Fruit fly (Drosophila melanogaster) whole organism, embryonic: ENCODE results near the gene CG3448.

Experiments
- ATbp ChIP-seq: fragments of 200-800 bp; sonication (Bioruptor generic); optimal IDR thresholded peaks from 2 replicates; lab custom pipeline; 2017; ENCODE audit warnings: missing biosample characterization, mild to moderate bottlenecking, missing genetic modification characterization, missing genetic modification reagents
- Blimp-1 ChIP-seq: fragments of 200-800 bp; sonication (Bioruptor generic); optimal IDR thresholded peaks from 3 replicates; lab custom pipeline; 2018; ENCODE audit warnings: missing biosample characterization, missing genetic modification characterization, mild to moderate bottlenecking, moderate library complexity, missing genetic modification reagents
- BtbVII ChIP-seq: fragments of 200-800 bp; sonication (Bioruptor generic); optimal IDR thresholded peaks from 3 replicates; lab custom pipeline; 2017; ENCODE audit warnings: missing biosample characterization, mild to moderate bottlenecking, missing genetic modification characterization
- C15 ChIP-seq: fragments of 200-800 bp; sonication (Bioruptor generic); IDR thresholded peaks from 3 replicates; pipeline ENCODE4 v1.3.6; 2022; ENCODE audit warnings: missing biosample characterization, missing genetic modification characterization
- CG1024 ChIP-seq: fragments of 200-800 bp; sonication (Bioruptor generic); IDR thresholded peaks from 2 replicates; pipeline ENCODE4 v1.3.6; 2022; ENCODE audit warnings: missing biosample characterization, missing genetic modification characterization
- CG10565 ChIP-seq: fragments of 200-800 bp; sonication (Bioruptor generic); optimal IDR thresholded peaks from 3 replicates; lab custom pipeline; 2016; ENCODE audit warnings: missing biosample characterization, mild to moderate bottlenecking, missing genetic modification characterization
- CG12104 ChIP-seq: fragments of 200-800 bp; sonication (Bioruptor generic); optimal IDR thresholded peaks from 3 replicates; lab custom pipeline; 2016; ENCODE audit warnings: missing biosample characterization, missing genetic modification characterization
- CG12219 ChIP-seq: fragments of 200-800 bp; sonication (Bioruptor generic); optimal IDR thresholded peaks from 3 replicates; lab custom pipeline; 2018; ENCODE audit warnings: missing biosample characterization, mild to moderate bottlenecking, missing genetic modification characterization
- CG14860 ChIP-seq: fragments of 200-800 bp; sonication (Bioruptor generic); IDR thresholded peaks from 3 replicates; pipeline ENCODE4 v1.3.6; 2022; ENCODE audit warnings: missing biosample characterization, missing genetic modification characterization; ENCODE audit not compliant: partially characterized antibody
- CG15479 ChIP-seq: fragments of 200-800 bp; sonication (Bioruptor generic); optimal IDR thresholded peaks from 3 replicates; lab custom pipeline; 2019; ENCODE audit warnings: missing biosample characterization, mild to moderate bottlenecking, missing genetic modification characterization, moderate library complexity
- CG1603 ChIP-seq: fragments of 200-800 bp; sonication (Bioruptor generic); optimal IDR thresholded peaks from 2 replicates; lab custom pipeline; 2019; ENCODE audit warnings: missing biosample characterization, mild to moderate bottlenecking, missing genetic modification characterization, moderate library complexity
- CG17186 ChIP-seq: fragments of 200-800 bp; sonication (Bioruptor generic); optimal IDR thresholded peaks from 3 replicates; lab custom pipeline; 2017; ENCODE audit warnings: missing biosample characterization, missing genetic modification reagents, missing genetic modification characterization
- CG17568 ChIP-seq: fragments of 200-800 bp; sonication (Bioruptor generic); optimal IDR thresholded peaks from 2 replicates; lab custom pipeline; 2018; ENCODE audit warnings: missing biosample characterization, mild to moderate bottlenecking, missing genetic modification characterization, moderate library complexity
- CG18476 ChIP-seq: fragments of 200-800 bp; sonication (Bioruptor generic); optimal IDR thresholded peaks from 2 replicates; lab custom pipeline; 2016; ENCODE audit warnings: missing biosample characterization, mild to moderate bottlenecking, missing genetic modification characterization
- CG18764 ChIP-seq: fragments of 200-800 bp; sonication (Bioruptor generic); optimal IDR thresholded peaks from 3 replicates; lab custom pipeline; 2016; ENCODE audit warnings: missing biosample characterization, missing genetic modification characterization
- CG30020 ChIP-seq: fragments of 200-800 bp; optimal IDR thresholded peaks from 2 replicates; lab custom pipeline; 2019; ENCODE audit warnings: missing biosample characterization, mild to moderate bottlenecking, missing genetic modification characterization, moderate library complexity
- CG3163 ChIP-seq: fragments of 200-800 bp; sonication (Bioruptor generic); optimal IDR thresholded peaks from 3 replicates; lab custom pipeline; 2016; ENCODE audit warnings: missing biosample characterization, missing genetic modification characterization
- CG3281 ChIP-seq: fragments of 200-800 bp; sonication (Bioruptor generic); optimal IDR thresholded peaks from 3 replicates; lab custom pipeline; 2017; ENCODE audit warnings: missing biosample characterization, mild to moderate bottlenecking, missing genetic modification characterization
- CG5245 ChIP-seq: fragments of 200-800 bp; sonication (Bioruptor generic); optimal IDR thresholded peaks from 3 replicates; lab custom pipeline; 2016; ENCODE audit warnings: missing biosample characterization, missing genetic modification characterization
- CG7271 ChIP-seq: fragments of 200-800 bp; sonication (Bioruptor generic); optimal IDR thresholded peaks from 2 replicates; lab custom pipeline; 2018; ENCODE audit warnings: missing biosample characterization, mild to moderate bottlenecking, missing genetic modification characterization, moderate library complexity
- Dp ChIP-seq: fragments of 200-800 bp; sonication (Bioruptor generic); optimal IDR thresholded peaks from 2 replicates; lab custom pipeline; 2018; ENCODE audit warnings: missing biosample characterization, mild to moderate bottlenecking, missing genetic modification characterization, moderate library complexity
- ERR ChIP-seq: fragments of 200-800 bp; sonication (Bioruptor generic); optimal IDR thresholded peaks from 2 replicates; lab custom pipeline; 2016; ENCODE audit warnings: missing biosample characterization, missing genetic modification characterization
- Gsc ChIP-seq: fragments of 200-800 bp; sonication (Bioruptor generic); IDR thresholded peaks from 2 replicates; pipeline ENCODE4 v1.3.6; 2022; ENCODE audit warnings: missing biosample characterization, missing genetic modification characterization
- H15 ChIP-seq: fragments of 200-800 bp; sonication (Bioruptor generic); IDR thresholded peaks from 3 replicates; pipeline ENCODE4 v1.3.6; 2022; ENCODE audit warnings: missing biosample characterization, missing genetic modification characterization
- HLH3B ChIP-seq: fragments of 200-800 bp; sonication (Bioruptor generic); IDR thresholded peaks from 2 replicates; pipeline ENCODE4 v1.3.6; 2022; ENCODE audit warnings: missing biosample characterization, missing genetic modification characterization
- Hmx ChIP-seq: fragments of 200-800 bp; sonication (Bioruptor generic); optimal IDR thresholded peaks from 2 replicates; lab custom pipeline; 2016; ENCODE audit warnings: missing biosample characterization, missing genetic modification characterization
- Kr ChIP-seq: fragments of 200-800 bp; sonication (Bioruptor generic); optimal IDR thresholded peaks from 2 replicates; lab custom pipeline; 2017; ENCODE audit warnings: missing biosample characterization, mild to moderate bottlenecking, missing genetic modification characterization
- Lpt ChIP-seq: fragments of >200 bp; optimal IDR thresholded peaks from 2 replicates; lab custom pipeline; 2018; ENCODE audit warnings: missing biosample characterization, missing genetic modification characterization
- MTF-1 ChIP-seq: fragments of 200-800 bp; sonication (Bioruptor generic); optimal IDR thresholded peaks from 2 replicates; lab custom pipeline; 2018; ENCODE audit warnings: missing biosample characterization, mild to moderate bottlenecking, missing genetic modification characterization, borderline replicate concordance
- Mrtf ChIP-seq: fragments of 200-800 bp; sonication (Bioruptor generic); IDR thresholded peaks from 3 replicates; pipeline ENCODE4 v1.3.6; 2022; ENCODE audit warnings: missing biosample characterization, missing genetic modification characterization
- NC2β ChIP-seq: fragments of 200-800 bp; sonication (Bioruptor generic); optimal IDR thresholded peaks from 2 replicates; lab custom pipeline; 2016; ENCODE audit warnings: missing biosample characterization, missing genetic modification characterization
- Ravus ChIP-seq: fragments of 200-800 bp; sonication (Bioruptor generic); IDR thresholded peaks from 2 replicates; pipeline ENCODE4 v1.3.6; 2022; ENCODE audit warnings: missing biosample characterization, missing genetic modification characterization
- Usf ChIP-seq: fragments of 200-800 bp; sonication (Bioruptor generic); optimal IDR thresholded peaks from 2 replicates; lab custom pipeline; 2017; ENCODE audit warnings: missing genotype, missing biosample characterization, missing genetic modification characterization
- ase ChIP-seq: fragments of 200-800 bp; sonication (Bioruptor generic); IDR thresholded peaks from 3 replicates; pipeline ENCODE4 v1.3.6; 2022; ENCODE audit warnings: missing biosample characterization, missing genetic modification characterization
- bab2 ChIP-seq: fragments of 200-800 bp; sonication (Bioruptor generic); optimal IDR thresholded peaks from 2 replicates; lab custom pipeline; 2016; ENCODE audit warnings: missing biosample characterization, missing genetic modification characterization
- chif ChIP-seq, 2 experiments: fragments of 200-800 bp; sonication (Bioruptor generic); optimal IDR thresholded peaks; 3 replicates each; lab custom pipeline; 2016; ENCODE audit warnings: missing biosample characterization in 2 of 2, missing genetic modification characterization in 2 of 2
- fd3F ChIP-seq: fragments of 200-800 bp; sonication (Bioruptor generic); optimal IDR thresholded peaks from 2 replicates; lab custom pipeline; 2018; ENCODE audit warnings: missing biosample characterization, mild to moderate bottlenecking, missing genetic modification characterization, moderate library complexity
- fd64A ChIP-seq: fragments of 200-800 bp; sonication (Bioruptor generic); optimal IDR thresholded peaks from 3 replicates; lab custom pipeline; 2018; ENCODE audit warnings: missing biosample characterization, mild to moderate bottlenecking, missing genetic modification characterization
- gcm2 ChIP-seq: fragments of 200-800 bp; sonication (Bioruptor generic); optimal IDR thresholded peaks from 2 replicates; lab custom pipeline; 2016; ENCODE audit warnings: missing biosample characterization, missing genetic modification characterization
- gfzf ChIP-seq: fragments of 200-800 bp; sonication (Bioruptor generic); optimal IDR thresholded peaks from 2 replicates; lab custom pipeline; 2016; ENCODE audit warnings: missing biosample characterization, mild to moderate bottlenecking, missing genetic modification characterization, moderate library complexity
- hbn ChIP-seq: fragments of 200-800 bp; sonication (Bioruptor generic); IDR thresholded peaks from 2 replicates; pipeline ENCODE4 v1.3.6; 2022; ENCODE audit warnings: missing biosample characterization, missing genetic modification characterization; ENCODE audit not compliant: partially characterized antibody
- p53 ChIP-seq: fragments of 200-800 bp; sonication (Bioruptor generic); optimal IDR thresholded peaks from 2 replicates; lab custom pipeline; 2016; ENCODE audit warnings: missing biosample characterization, missing genetic modification characterization
- pita ChIP-seq: fragments of 200-800 bp; sonication (Bioruptor generic); optimal IDR thresholded peaks from 2 replicates; lab custom pipeline; 2017; ENCODE audit warnings: missing biosample characterization, mild to moderate bottlenecking, missing genetic modification characterization
- sens ChIP-seq: fragments of 200-800 bp; sonication (Bioruptor generic); peaks from one replicate; lab custom pipeline; 2016; ENCODE audit warnings: missing biosample characterization, missing genetic modification characterization
- sqz ChIP-seq: fragments of 200-800 bp; sonication (Bioruptor generic); optimal IDR thresholded peaks from 3 replicates; lab custom pipeline; 2018; ENCODE audit warnings: missing biosample characterization, mild to moderate bottlenecking, missing genetic modification characterization
- stwl ChIP-seq: fragments of 200-800 bp; sonication (Bioruptor generic); optimal IDR thresholded peaks from 3 replicates; lab custom pipeline; 2018; ENCODE audit warnings: missing biosample characterization, mild to moderate bottlenecking, missing genetic modification characterization, moderate library complexity
- tgo ChIP-seq: fragments of 200-800 bp; sonication (Bioruptor generic); IDR thresholded peaks from 3 replicates; pipeline ENCODE4 v1.3.6; 2022; ENCODE audit warnings: missing biosample characterization, missing genetic modification characterization
- tup ChIP-seq: fragments of 200-800 bp; sonication (Bioruptor generic); optimal IDR thresholded peaks from 2 replicates; lab custom pipeline; 2016; ENCODE audit warnings: missing biosample characterization, mild to moderate bottlenecking, missing genetic modification characterization, moderate library complexity
- unpg ChIP-seq: fragments of 200-800 bp; sonication (Bioruptor generic); optimal IDR thresholded peaks from 3 replicates; lab custom pipeline; 2018; ENCODE audit warnings: missing biosample characterization, mild to moderate bottlenecking, missing genetic modification characterization, moderate library complexity
- zen2 ChIP-seq: fragments of 200-800 bp; sonication (Bioruptor generic); IDR thresholded peaks from 3 replicates; pipeline ENCODE4 v1.3.6; 2022; ENCODE audit warnings: missing biosample characterization, missing genetic modification characterization; ENCODE audit not compliant: partially characterized antibody

CG3448 gene

dm6 chr3L:9451522-9452118 lies at the start of gene CG3448, which contains the start of gene ghi:
TSS of gene CG3448 (minus strand) at chr3L:9451572.
TSS of gene ghi (plus strand) at chr3L:9451876.
- TF ChIP-seq HLH3B = no peak
- TF ChIP-seq CG12219 (GFP tag; lab: Kevin White, UChicago) = no peak
- peak; percentile 73 for TF ChIP-seq CG18476 (GFP tag; lab: Kevin White, UChicago)
- TF ChIP-seq MTF-1 = no peak
- TF ChIP-seq CG5245 = peak; percentile 36
- TF ChIP-seq Usf = no peak
- TF ChIP-seq chif (GFP tag; optimal IDR thresholded peaks at IDR 0.05; lab: Kevin White, UChicago) = no peak
- no peak for TF ChIP-seq ATbp (GFP tag; lab: Kevin White, UChicago)
- TF ChIP-seq tgo = no peak
- TF ChIP-seq sens = peak; percentile 93
- peak; percentile 45 for TF ChIP-seq CG12104 (GFP tag; lab: Kevin White, UChicago)
- TF ChIP-seq Ravus = no peak
- TF ChIP-seq Lpt (GFP tag; lab: Kevin White, UChicago) = no peak
- no peak for TF ChIP-seq Gsc (GFP tag; lab: Robert Waterston, UW)
- no peak for TF ChIP-seq fd64A
- TF ChIP-seq CG3281 (GFP tag; lab: Kevin White, UChicago) = peak; percentile 68
- TF ChIP-seq stwl (tag; lab: Kevin White, UChicago) = peak; percentile 93
- no peak for TF ChIP-seq CG3163 (GFP tag; lab: Kevin White, UChicago)
- TF ChIP-seq CG1024 (GFP tag; lab: Robert Waterston, UW) = no peak
- peak; percentile 22 for TF ChIP-seq CG17186 (GFP tag; lab: Kevin White, UChicago)
- TF ChIP-seq bab2 (GFP tag; lab: Kevin White, UChicago) = peak; percentile 8
- TF ChIP-seq unpg = peak; percentile 62
- no peak for TF ChIP-seq p53 (GFP tag; lab: Kevin White, UChicago)
- peak; percentile 36 for TF ChIP-seq CG7271 (tag; lab: Kevin White, UChicago)
- TF ChIP-seq CG30020 (tag; lab: Kevin White, UChicago) = peak; percentile 41
- TF ChIP-seq gcm2 (GFP tag; lab: Kevin White, UChicago) = no peak
- TF ChIP-seq sqz = peak; percentile 55
- no peak for TF ChIP-seq Hmx (GFP tag; lab: Kevin White, UChicago)
- TF ChIP-seq gfzf = peak; percentile 1
- TF ChIP-seq CG14860 (GFP tag; lab: Robert Waterston, UW) = peak; percentile 45; the same call in 1 of the 3 replicates
- no peak for TF ChIP-seq CG17568 (GFP tag; lab: Kevin White, UChicago)
- TF ChIP-seq Kr (GFP tag; lab: Kevin White, UChicago) = peak; percentile 91
- peak; percentile 62 for TF ChIP-seq hbn (GFP tag; lab: Robert Waterston, UW)
- peak; percentile 70 for TF ChIP-seq CG1603 (tag; lab: Kevin White, UChicago)
- TF ChIP-seq CG18764 (GFP tag; lab: Kevin White, UChicago) = peak; percentile 61
- TF ChIP-seq C15 (GFP tag; lab: Robert Waterston, UW) = no peak
- peak; percentile 24 for TF ChIP-seq BtbVII (GFP tag; lab: Kevin White, UChicago)
- peak; percentile 55; the same call in 1 of the 3 replicates for TF ChIP-seq H15 (GFP tag; lab: Robert Waterston, UW)
- TF ChIP-seq ase (GFP tag; lab: Robert Waterston, UW) = no peak
- no peak for TF ChIP-seq NC2β
- no peak for TF ChIP-seq CG10565 (GFP tag; lab: Kevin White, UChicago)
- TF ChIP-seq Blimp-1 (GFP tag; lab: Kevin White, UChicago) = peak; percentile 65
- TF ChIP-seq ERR = no peak
- no peak for TF ChIP-seq CG15479 (GFP tag; lab: Kevin White, UChicago)
- no peak for TF ChIP-seq Mrtf (GFP tag; lab: Robert Waterston, UW)
- no peak for TF ChIP-seq tup (GFP tag; lab: Kevin White, UChicago)
- TF ChIP-seq zen2 (GFP tag; lab: Robert Waterston, UW) = no peak; the same call in 2 of the 3 replicates
- no peak for TF ChIP-seq fd3F (GFP tag; lab: Kevin White, UChicago)
- peak; percentile 61 for TF ChIP-seq Dp
- TF ChIP-seq pita = no peak
